Fruit fly (Drosophila melanogaster) S2 (cell line): Measurements from ENCODE around the gene Hgsnat.

Experiments
- CG8478 ChIP-seq: fragments of >200 bp; optimal IDR thresholded peaks from 2 replicates; lab custom pipeline; 2018
- CTCF ChIP-seq, 2 experiments: fragments of >200 bp; optimal IDR thresholded peaks; 2 replicates each; lab custom pipeline; 2018

- TF ChIP-seq CG8478 (lab: Kevin White, UChicago) = no peak
- TF ChIP-seq CTCF (optimal IDR thresholded peaks at IDR 0.05; lab: Kevin White, UChicago) = no peak
Measured at dm6 chrX:4875370-4875769, 43.2 kb upstream of the Hgsnat start, which contains the start of gene boil.
